Worm (Caenorhabditis elegans) whole organism, L4 larva: Measurements from ENCODE around the gene K03A11.4.

Source experiments
- ceh-44 ChIP-seq: fragments of 200-800 bp; sonication (Bioruptor generic); IDR thresholded peaks from 2 replicates; pipeline ENCODE4 v1.3.6; 2022; ENCODE audit warnings: missing genetic modification reagents, missing genetic modification characterization, missing compliant biosample characterization
- mdl-1 ChIP-seq, 2 experiments: fragments of 150-350 bp in 1 of 2; sonication (generic microtip) in 1 of 2; optimal IDR thresholded peaks; 2 replicates each; lab custom pipeline; 2014 to 2017; ENCODE audit warnings: missing biosample characterization in 2 of 2, missing genetic modification characterization in 2 of 2
- nhr-77 ChIP-seq: fragments of 150-350 bp; optimal IDR thresholded peaks from 2 replicates; lab custom pipeline; 2014; ENCODE audit warnings: missing biosample characterization, missing genetic modification characterization
- zag-1 ChIP-seq: fragments of 150-350 bp; optimal IDR thresholded peaks from 2 replicates; lab custom pipeline; 2014; ENCODE audit warnings: missing biosample characterization, missing genetic modification characterization
- ztf-11 ChIP-seq: fragments of 150-350 bp; optimal IDR thresholded peaks from 2 replicates; lab custom pipeline; 2014; ENCODE audit warnings: missing biosample characterization, missing genetic modification characterization

ce11 chrX:13106177-13106761, 28.3 kb downstream of the K03A11.4 start:
- TF ChIP-seq mdl-1 (tag; optimal IDR thresholded peaks at IDR 0.05; lab: Kevin White, UChicago) (peak in 1 of 2 experiments; percentile 42), ztf-11 (tag; lab: Kevin White, UChicago) (no peak), ceh-44 (no peak), zag-1 (no peak), nhr-77 (tag; lab: Kevin White, UChicago) (no peak)
